Worm (Caenorhabditis elegans): ENCODE data around the gene F55G11.1.

ce11 chrIV:12965074-12965473 lies 18.7 kb upstream of the F55G11.1 start, which contains the start of gene dod-22:
- TF ChIP-seq fkh-10 (GFP tag; optimal IDR thresholded peaks at IDR 0.05) (no peak), dpl-1 (GFP tag; optimal IDR thresholded peaks at IDR 0.05) (no peak)
